Worm (Caenorhabditis elegans) whole organism, midembryonic: ENCODE measurements around the gene apc-2.
A peak's percentile ranks its signal among the peaks of the same experiment; 100 is the strongest.

Experiments used
- T22C8.4 ChIP-seq: fragments of 200-800 bp; sonication (Bioruptor generic); IDR thresholded peaks from 2 replicates; pipeline ENCODE4 v1.3.6; 2022; ENCODE audit warnings: missing genetic modification characterization, missing compliant biosample characterization
- cog-1 ChIP-seq: sonication (generic microtip); optimal IDR thresholded peaks from 2 replicates; lab custom pipeline; 2016; ENCODE audit warnings: missing genetic modification characterization, missing compliant biosample characterization
- flt-1 ChIP-seq: fragments of 200-800 bp; sonication (Bioruptor generic); IDR thresholded peaks from 2 replicates; pipeline ENCODE4 v1.3.6; 2022; ENCODE audit warnings: missing genetic modification characterization, missing compliant biosample characterization
- klf-2 ChIP-seq: fragments of 200-800 bp; sonication (Bioruptor generic); conservative IDR thresholded peaks from 2 replicates; pipeline ENCODE4 v1.3.6; 2022; ENCODE audit warnings: missing genetic modification reagents, missing genetic modification characterization, missing compliant biosample characterization
- med-1 ChIP-seq: sonication (generic microtip); optimal IDR thresholded peaks from 2 replicates; lab custom pipeline; 2017; ENCODE audit warnings: missing genetic modification characterization, mild to moderate bottlenecking, missing compliant biosample characterization, antibody characterized with exemption, missing genetic modification reagents; ENCODE audit not compliant: insufficient read depth
- ref-1 ChIP-seq: fragments of 200-800 bp; sonication (Bioruptor generic); conservative IDR thresholded peaks from 2 replicates; pipeline ENCODE4 v1.3.6; 2022; ENCODE audit warnings: missing genetic modification reagents, missing genetic modification characterization, missing compliant biosample characterization
- tab-1 ChIP-seq: fragments of 200-800 bp; sonication (Bioruptor generic); IDR thresholded peaks from 2 replicates; pipeline ENCODE4 v1.3.6; 2022; ENCODE audit warnings: missing genetic modification characterization, missing compliant biosample characterization
- ztf-23 ChIP-seq: fragments of 200-800 bp; sonication (Bioruptor generic); IDR thresholded peaks from 2 replicates; pipeline ENCODE4 v1.3.6; 2022; ENCODE audit warnings: missing genetic modification reagents, missing genetic modification characterization, missing compliant biosample characterization
- ztf-29 ChIP-seq: fragments of 200-800 bp; sonication (Bioruptor generic); IDR thresholded peaks from 2 replicates; pipeline ENCODE4 v1.3.6; 2022; ENCODE audit warnings: missing genetic modification reagents, missing genetic modification characterization, missing compliant biosample characterization

apc-2 gene

DNA sequence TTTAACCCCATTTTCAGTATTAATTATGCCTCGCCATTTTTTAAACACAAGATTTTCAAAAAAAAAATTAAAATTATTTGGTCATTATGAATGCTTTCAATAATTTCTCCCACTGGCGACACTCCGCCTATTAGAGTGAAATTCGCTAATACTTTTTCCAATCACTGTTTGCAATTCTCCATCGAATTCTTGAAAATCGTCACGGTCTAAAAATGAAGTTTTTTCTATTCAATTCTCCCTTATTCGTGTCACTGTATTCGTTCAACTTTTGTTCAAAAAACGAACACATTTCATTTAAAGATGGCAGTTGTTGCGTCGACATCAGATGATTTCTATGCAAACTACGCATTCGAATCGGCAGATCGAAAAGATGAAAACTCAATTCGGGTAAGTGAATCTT lies 28.1 kb downstream of the apc-2 start, which contains the start of gene C14B9.3:
Gene C14B9.3 (plus strand): TSS at position 301 of the 400 bp plus-strand sequence.
- no peak for TF ChIP-seq cog-1 (tag; lab: Kevin White, UChicago)

DNA sequence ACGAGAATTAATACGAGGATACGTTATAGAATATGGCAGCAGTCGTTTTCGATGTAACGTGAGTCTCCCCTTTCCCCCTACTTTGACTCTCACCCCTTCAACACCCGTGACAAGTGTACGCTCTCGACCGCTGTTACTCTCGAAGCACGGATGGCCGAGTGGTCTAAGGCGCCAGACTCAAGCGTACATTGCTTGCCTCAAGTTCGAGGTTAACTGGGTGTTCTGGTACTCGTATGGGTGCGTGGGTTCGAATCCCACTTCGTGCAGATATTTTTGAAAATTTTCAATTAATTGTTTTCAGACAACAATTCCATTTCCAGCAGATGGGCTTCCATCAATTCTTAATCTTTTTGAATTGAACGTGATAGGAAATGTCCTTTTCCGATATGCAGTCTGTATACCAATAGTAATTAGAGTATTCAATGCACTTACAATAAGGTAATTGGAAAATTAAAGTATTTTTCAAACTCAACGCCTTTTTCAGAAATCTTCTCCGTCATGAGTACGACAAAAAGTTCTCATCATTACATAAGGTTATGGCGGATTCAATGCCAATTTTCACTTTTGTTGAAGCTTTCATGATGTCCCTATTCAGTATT lies 29.1 kb downstream of the apc-2 start:
- TF ChIP-seq ztf-29 (GFP tag; lab: Robert Waterston, UW) = peak; percentile 77
- peak; percentile 83 for TF ChIP-seq ref-1
- TF ChIP-seq med-1 (GFP tag; lab: Kevin White, UChicago) = peak; percentile 44
- TF ChIP-seq klf-2 = peak; percentile 75; the same call in 1 of the 2 replicates
- TF ChIP-seq tab-1 (GFP tag; lab: Robert Waterston, UW) = peak; percentile 89
- peak; percentile 94 for TF ChIP-seq flt-1 (GFP tag; lab: Robert Waterston, UW)
- peak; percentile 83 for TF ChIP-seq T22C8.4 (GFP tag; lab: Robert Waterston, UW)
- peak; percentile 91 for TF ChIP-seq ztf-23
- TF ChIP-seq cog-1 (tag; lab: Kevin White, UChicago) = peak; percentile 86

DNA sequence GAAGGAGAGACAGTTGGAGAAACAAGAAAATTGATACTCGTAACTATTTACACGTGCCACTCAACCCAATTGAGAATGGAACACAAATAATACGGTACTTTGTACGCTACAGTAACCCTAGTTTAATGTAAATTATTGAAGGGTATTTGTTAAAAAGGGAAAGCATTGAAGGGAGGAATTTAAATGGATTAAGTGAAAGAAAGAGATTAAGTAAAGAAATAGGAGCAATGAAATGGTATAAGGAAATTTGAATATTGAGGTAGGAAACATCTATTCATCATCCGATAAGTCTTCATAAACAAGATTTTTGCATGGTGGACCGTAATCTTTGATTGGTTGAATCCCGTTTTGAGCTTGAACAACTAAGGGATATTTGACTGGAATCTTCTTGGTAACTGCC lies 30.9 kb downstream of the apc-2 start:
- TF ChIP-seq cog-1 (tag; lab: Kevin White, UChicago) (no peak), med-1 (GFP tag; lab: Kevin White, UChicago) (no peak)

DNA sequence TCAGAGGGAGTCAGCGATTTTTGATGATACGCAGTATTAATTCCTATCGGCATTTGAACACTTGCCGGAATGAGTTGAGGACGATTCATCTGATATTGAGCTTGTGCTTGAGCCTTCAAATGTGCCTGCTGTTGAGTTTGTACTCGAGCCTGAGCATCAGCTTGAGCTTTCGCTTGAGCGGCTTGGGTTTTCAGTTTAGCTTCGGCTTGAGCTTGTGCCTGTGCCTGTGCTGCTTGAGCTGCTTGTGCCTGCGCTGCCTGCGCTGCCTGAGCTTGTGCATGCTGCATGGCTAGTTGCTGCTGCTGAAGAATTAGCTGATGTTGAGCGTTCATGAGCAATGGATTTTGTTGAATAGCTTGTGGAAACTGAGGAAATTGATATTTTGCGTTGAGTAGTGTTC lies 35.4 kb downstream of the apc-2 start:
- TF ChIP-seq med-1 (GFP tag; lab: Kevin White, UChicago) = no peak
- no peak for TF ChIP-seq ref-1
- no peak for TF ChIP-seq cog-1 (tag; lab: Kevin White, UChicago)
- no peak for TF ChIP-seq T22C8.4 (GFP tag; lab: Robert Waterston, UW)
- no peak for TF ChIP-seq ztf-23
- TF ChIP-seq klf-2 = no peak
- TF ChIP-seq tab-1 (GFP tag; lab: Robert Waterston, UW) = no peak
- no peak for TF ChIP-seq flt-1 (GFP tag; lab: Robert Waterston, UW)
- no peak for TF ChIP-seq ztf-29 (GFP tag; lab: Robert Waterston, UW)

DNA sequence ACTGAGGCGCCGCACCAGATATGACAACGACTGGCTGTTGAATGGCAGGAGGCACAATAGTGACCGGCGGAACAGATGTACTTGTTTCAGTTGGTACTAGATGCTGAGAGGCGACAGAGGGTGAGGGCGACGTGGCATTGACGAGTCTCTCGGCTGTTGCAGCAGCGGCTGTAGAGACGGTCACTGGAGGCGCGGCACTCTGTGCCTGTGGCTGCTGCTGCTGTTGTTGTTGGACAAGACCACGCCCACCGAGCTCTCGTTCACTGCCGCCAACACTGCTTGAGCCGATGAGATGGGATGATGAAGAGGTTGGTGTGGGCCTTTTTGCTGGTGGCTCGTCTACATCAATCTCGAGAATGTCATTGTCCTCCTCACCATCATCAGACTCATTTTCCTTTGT lies 36.7 kb downstream of the apc-2 start:
- TF ChIP-seq med-1 (GFP tag; lab: Kevin White, UChicago) (no peak), cog-1 (tag; lab: Kevin White, UChicago) (no peak), flt-1 (GFP tag; lab: Robert Waterston, UW) (no peak), ztf-29 (GFP tag; lab: Robert Waterston, UW) (no peak), tab-1 (GFP tag; lab: Robert Waterston, UW) (no peak)

DNA sequence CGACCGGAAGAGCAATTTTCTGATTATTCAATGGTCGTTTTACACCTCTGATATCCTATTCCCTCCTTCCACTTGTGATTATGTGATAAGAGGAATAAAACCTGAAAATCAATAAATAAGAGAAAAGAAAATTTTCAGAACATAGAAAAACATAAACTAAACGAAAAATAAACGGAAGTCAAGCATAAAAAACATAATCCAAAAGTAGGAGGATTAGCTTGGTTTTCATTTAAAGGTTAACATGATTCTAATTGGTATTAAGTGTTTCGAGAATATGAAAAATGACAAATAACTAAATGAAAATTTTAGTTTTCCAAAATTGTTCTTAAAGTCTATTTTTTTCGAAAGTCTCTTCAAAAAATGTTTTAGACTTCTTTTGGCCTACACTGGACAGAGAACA lies 40.7 kb downstream of the apc-2 start, which contains the start of gene gei-8:
Gene gei-8 (minus strand): TSS at position 101 of the 400 bp plus-strand sequence.
- no peak for TF ChIP-seq tab-1 (GFP tag; lab: Robert Waterston, UW)
- no peak for TF ChIP-seq med-1 (GFP tag; lab: Kevin White, UChicago)
- TF ChIP-seq ztf-29 (GFP tag; lab: Robert Waterston, UW) = no peak
- no peak for TF ChIP-seq ref-1
- no peak for TF ChIP-seq ztf-23
- TF ChIP-seq T22C8.4 (GFP tag; lab: Robert Waterston, UW) = no peak
- TF ChIP-seq klf-2 = no peak
- no peak for TF ChIP-seq cog-1 (tag; lab: Kevin White, UChicago)
- TF ChIP-seq flt-1 (GFP tag; lab: Robert Waterston, UW) = no peak

DNA sequence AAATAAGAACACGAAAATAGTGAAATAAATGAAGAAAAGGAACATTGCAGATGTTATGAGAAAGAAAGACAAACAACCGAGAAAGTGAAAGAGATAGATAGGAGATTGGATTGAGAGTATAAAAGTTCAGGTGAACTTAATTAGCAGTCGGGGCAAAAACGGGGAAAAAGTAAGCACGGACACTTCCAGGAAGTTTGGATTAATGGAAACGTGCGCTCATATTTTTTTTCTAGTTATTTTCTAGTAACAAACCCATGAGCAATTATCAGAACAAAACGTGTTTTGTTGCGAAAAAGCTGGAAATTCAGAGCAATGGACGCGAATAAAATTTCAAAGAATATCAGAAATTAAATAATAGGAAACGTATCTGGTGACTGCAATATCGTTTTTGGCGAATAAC lies 41.5 kb downstream of the apc-2 start:
- TF ChIP-seq med-1 (GFP tag; lab: Kevin White, UChicago) (no peak), flt-1 (GFP tag; lab: Robert Waterston, UW) (no peak), ztf-29 (GFP tag; lab: Robert Waterston, UW) (no peak), ztf-23 (no peak), ref-1 (no peak), tab-1 (GFP tag; lab: Robert Waterston, UW) (no peak), klf-2 (no peak), T22C8.4 (GFP tag; lab: Robert Waterston, UW) (no peak), cog-1 (tag; lab: Kevin White, UChicago) (no peak)

DNA sequence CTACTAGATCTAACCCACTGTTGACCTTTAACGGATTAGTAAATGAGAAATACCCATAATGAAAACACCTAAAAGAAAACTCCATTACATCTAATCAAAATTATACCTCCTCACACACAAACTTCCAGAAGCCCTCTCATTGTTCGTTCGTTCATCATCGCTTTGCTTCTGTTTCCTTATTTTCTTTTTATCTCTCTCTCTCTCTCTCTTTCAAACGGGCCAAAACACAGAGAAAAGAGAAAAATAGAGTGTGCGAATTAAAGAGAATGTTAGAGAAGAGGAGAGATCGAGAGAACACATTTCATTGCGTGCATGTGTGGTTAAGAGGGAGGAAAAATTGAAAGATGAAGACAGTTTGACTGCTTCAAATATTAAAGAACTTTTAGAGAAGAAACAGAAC lies 43.9 kb downstream of the apc-2 start:
- TF ChIP-seq ztf-29 (GFP tag; lab: Robert Waterston, UW) (no peak), cog-1 (tag; lab: Kevin White, UChicago) (peak; percentile 21), flt-1 (GFP tag; lab: Robert Waterston, UW) (no peak)

DNA sequence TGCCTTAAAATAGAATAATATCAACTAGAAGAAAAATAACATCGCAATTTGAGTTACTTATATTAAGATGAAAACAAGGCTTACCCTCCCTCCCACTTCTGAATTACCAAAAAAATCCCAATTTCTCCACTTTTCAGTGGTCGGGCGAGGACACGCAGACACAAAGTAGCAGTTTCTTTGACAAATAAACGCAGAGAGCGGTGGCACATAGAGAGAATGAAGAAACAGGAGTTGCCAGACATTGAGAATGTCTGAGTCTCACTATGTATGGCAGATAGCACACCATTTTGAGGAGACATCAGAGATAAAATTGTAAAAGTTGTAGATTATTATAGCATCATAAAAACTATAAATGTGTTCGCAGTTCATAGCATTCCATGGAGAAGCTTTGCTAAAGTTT lies 44.8 kb downstream of the apc-2 start:
- TF ChIP-seq med-1 (GFP tag; lab: Kevin White, UChicago) (no peak), tab-1 (GFP tag; lab: Robert Waterston, UW) (no peak), ztf-29 (GFP tag; lab: Robert Waterston, UW) (peak; percentile 55; the same call in 1 of the 2 replicates), T22C8.4 (GFP tag; lab: Robert Waterston, UW) (no peak), cog-1 (tag; lab: Kevin White, UChicago) (peak; percentile 23), klf-2 (no peak), ref-1 (no peak)

DNA sequence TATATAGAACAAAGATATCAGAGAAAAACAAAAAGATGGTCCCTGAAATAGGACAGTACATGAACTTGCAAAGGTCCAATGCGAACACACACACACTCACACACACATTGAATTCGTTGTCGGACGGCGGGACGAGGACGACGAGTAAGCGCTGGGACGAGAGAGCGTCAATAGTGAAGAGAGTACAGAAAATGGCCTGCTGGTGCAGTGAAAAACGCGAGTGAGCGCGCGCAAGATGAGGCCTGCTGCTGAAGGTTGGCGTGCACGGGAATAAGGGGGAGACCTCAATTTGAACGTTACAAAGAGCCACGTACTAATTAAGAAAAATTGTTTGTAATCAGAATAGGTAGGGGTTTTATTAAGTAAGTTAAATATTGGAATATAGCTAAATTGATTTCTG lies 46.5 kb downstream of the apc-2 start:
- TF ChIP-seq klf-2 (0 out of 2 replicates have a peak, but pooled peaks have one; percentile 11), ztf-23 (no peak), med-1 (GFP tag; lab: Kevin White, UChicago) (no peak), tab-1 (GFP tag; lab: Robert Waterston, UW) (no peak)

DNA sequence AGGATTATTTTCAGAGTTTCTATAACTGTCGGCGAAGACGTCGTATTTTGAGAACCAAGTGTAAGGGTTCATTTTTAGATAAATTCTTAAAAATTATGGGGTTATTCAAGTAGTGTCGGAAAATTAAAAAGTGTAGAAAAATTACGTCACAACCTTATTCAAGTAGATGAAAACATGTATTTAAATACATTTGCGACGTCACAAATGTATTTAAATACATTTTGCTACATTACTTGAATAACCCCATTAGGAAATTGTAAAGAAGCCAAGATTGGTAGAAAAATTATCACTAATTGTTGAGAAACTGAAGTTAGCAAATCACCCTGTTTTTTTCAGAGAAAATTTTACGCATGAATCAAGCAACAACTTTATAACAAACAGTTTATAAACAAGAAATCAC lies 48.8 kb downstream of the apc-2 start:
- TF ChIP-seq ztf-23 (no peak), ref-1 (no peak), klf-2 (no peak), cog-1 (tag; lab: Kevin White, UChicago) (no peak), tab-1 (GFP tag; lab: Robert Waterston, UW) (no peak), T22C8.4 (GFP tag; lab: Robert Waterston, UW) (no peak), med-1 (GFP tag; lab: Kevin White, UChicago) (no peak)
